Worm (Caenorhabditis elegans) whole organism, L4 larva: ENCODE measurements around the gene unc-105.
A peak's percentile ranks its signal among the peaks of the same experiment; 100 is the strongest.

Source experiments
- D1046.2 ChIP-seq: fragments of 200-800 bp; sonication (Bioruptor generic); IDR thresholded peaks from 2 replicates; pipeline ENCODE4 v1.3.6; 2022; ENCODE audit warnings: missing genetic modification characterization, missing compliant biosample characterization
- ZK546.5 ChIP-seq, 2 experiments: sonication (generic microtip); optimal IDR thresholded peaks; 2 replicates each; lab custom pipeline; 2017; ENCODE audit warnings: missing biosample characterization in 2 of 2, missing genetic modification characterization in 2 of 2
- aha-1 ChIP-seq: fragments of 150-350 bp; peaks from one replicate; lab custom pipeline; 2014; ENCODE audit warnings: missing biosample characterization, missing genetic modification characterization
- aly-2 ChIP-seq: sonication (generic microtip); optimal IDR thresholded peaks from 2 replicates; lab custom pipeline; 2018; ENCODE audit warnings: missing biosample characterization, missing genetic modification characterization
- ceh-20 ChIP-seq: fragments of 200-800 bp; sonication (Bioruptor generic); IDR thresholded peaks from 2 replicates; pipeline ENCODE4 v1.3.6; 2022; ENCODE audit warnings: missing genetic modification reagents, missing genetic modification characterization, missing compliant biosample characterization
- ceh-32 ChIP-seq: sonication (generic microtip); optimal IDR thresholded peaks from 2 replicates; lab custom pipeline; 2016; ENCODE audit warnings: mild to moderate bottlenecking, missing genetic modification characterization, missing compliant biosample characterization; ENCODE audit not compliant: poor library complexity
- ces-1 ChIP-seq: fragments of 150-350 bp; sonication (generic microtip); optimal IDR thresholded peaks from 4 replicates; lab custom pipeline; 2014; ENCODE audit warnings: missing biosample characterization, missing genetic modification reagents, missing genetic modification characterization
- cey-2 ChIP-seq: sonication (generic microtip); optimal IDR thresholded peaks from 3 replicates; lab custom pipeline; 2017; ENCODE audit warnings: missing genetic modification characterization, mild to moderate bottlenecking, missing compliant biosample characterization, antibody characterized with exemption, borderline replicate concordance; ENCODE audit not compliant: insufficient read depth
- ctbp-1 ChIP-seq: fragments of 200-800 bp; sonication (Bioruptor generic); IDR thresholded peaks from 2 replicates; pipeline ENCODE4 v1.3.6; 2022; ENCODE audit warnings: missing genetic modification reagents, missing genetic modification characterization, missing compliant biosample characterization
- daf-16 ChIP-seq, 3 experiments: sonication (generic microtip); optimal IDR thresholded peaks; 2 replicates each; lab custom pipeline; 2016 to 2017; ENCODE audit warnings: missing genetic modification characterization in 3 of 3, missing genetic modification reagents in 3 of 3, mild to moderate bottlenecking in 2 of 3, missing compliant biosample characterization in 2 of 3, missing biosample characterization in 1 of 3, moderate library complexity in 1 of 3
- dpl-1 ChIP-seq: fragments of 150-350 bp; optimal IDR thresholded peaks from 2 replicates; lab custom pipeline; 2014; ENCODE audit warnings: missing biosample characterization, missing genetic modification reagents, missing genetic modification characterization
- egl-27 ChIP-seq: sonication (generic microtip); optimal IDR thresholded peaks from 3 replicates; lab custom pipeline; 2017; ENCODE audit warnings: missing biosample characterization, missing genetic modification reagents, missing genetic modification characterization
- egl-43 ChIP-seq: fragments of 200-800 bp; sonication (Bioruptor generic); IDR thresholded peaks from 2 replicates; pipeline ENCODE4 v1.3.6; 2022; ENCODE audit warnings: missing genetic modification reagents, missing genetic modification characterization, missing compliant biosample characterization
- fkh-10 ChIP-seq: fragments of 150-350 bp; optimal IDR thresholded peaks from 2 replicates; lab custom pipeline; 2014; ENCODE audit warnings: missing biosample characterization, missing genetic modification reagents, missing genetic modification characterization
- gei-8 ChIP-seq: fragments of 200-800 bp; sonication (Bioruptor generic); optimal IDR thresholded peaks from 2 replicates; lab custom pipeline; 2018; ENCODE audit warnings: mild to moderate bottlenecking, missing genetic modification characterization, missing compliant biosample characterization
- hif-1 ChIP-seq, 2 experiments: sonication (generic microtip); optimal IDR thresholded peaks; 2 replicates each; lab custom pipeline; 2016 to 2017; ENCODE audit warnings: missing compliant biosample characterization in 2 of 2, missing genetic modification characterization in 2 of 2, missing genetic modification reagents in 2 of 2, missing genotype in 2 of 2, mild to moderate bottlenecking in 1 of 2
- hlh-11 ChIP-seq: fragments of 200-800 bp; sonication (Bioruptor generic); optimal IDR thresholded peaks from 2 replicates; lab custom pipeline; 2018; ENCODE audit warnings: mild to moderate bottlenecking, missing genetic modification characterization, missing compliant biosample characterization
- hlh-30 ChIP-seq: sonication (generic microtip); optimal IDR thresholded peaks from 2 replicates; lab custom pipeline; 2017; ENCODE audit warnings: antibody characterized with exemption, mild to moderate bottlenecking, missing genetic modification characterization, missing compliant biosample characterization; ENCODE audit not compliant: insufficient read depth
- hmg-1.1 ChIP-seq: fragments of 200-800 bp; sonication (Bioruptor generic); IDR thresholded peaks from 2 replicates; pipeline ENCODE4 v1.3.6; 2022; ENCODE audit warnings: missing genetic modification reagents, missing genetic modification characterization, missing compliant biosample characterization
- lin-1 ChIP-seq: fragments of 200-800 bp; sonication (Bioruptor generic); IDR thresholded peaks from 2 replicates; pipeline ENCODE4 v1.3.6; 2022; ENCODE audit warnings: missing genetic modification reagents, missing genetic modification characterization, missing compliant biosample characterization
- lin-38 ChIP-seq: fragments of 200-800 bp; sonication (Bioruptor generic); IDR thresholded peaks from 2 replicates; pipeline ENCODE4 v1.3.6; 2022; ENCODE audit warnings: missing genetic modification reagents, missing genetic modification characterization, missing compliant biosample characterization
- lsy-2 ChIP-seq, 2 experiments: fragments of 150-350 bp in 1 of 2; sonication (generic microtip) in 1 of 2; optimal IDR thresholded peaks; 2 replicates each; lab custom pipeline; 2014 to 2017; ENCODE audit warnings: missing biosample characterization in 2 of 2, missing genetic modification characterization in 2 of 2
- mep-1 ChIP-seq: fragments of 150-350 bp; sonication (generic microtip); optimal IDR thresholded peaks from 3 replicates; lab custom pipeline; 2014; ENCODE audit warnings: missing biosample characterization, missing genetic modification characterization
- mes-2 ChIP-seq: sonication (generic microtip); optimal IDR thresholded peaks from 2 replicates; lab custom pipeline; 2016; ENCODE audit warnings: missing genotype, mild to moderate bottlenecking, missing genetic modification characterization, missing compliant biosample characterization; ENCODE audit not compliant: poor library complexity, severe bottlenecking
- mxl-3 ChIP-seq: fragments of 200-800 bp; sonication (Bioruptor generic); optimal IDR thresholded peaks from 2 replicates; lab custom pipeline; 2018; ENCODE audit warnings: mild to moderate bottlenecking, missing genetic modification characterization, missing compliant biosample characterization
- nhr-102 ChIP-seq: sonication (generic microtip); optimal IDR thresholded peaks from 2 replicates; lab custom pipeline; 2016; ENCODE audit warnings: mild to moderate bottlenecking, missing genetic modification characterization, moderate library complexity, missing compliant biosample characterization
- nhr-11 ChIP-seq: fragments of 150-350 bp; optimal IDR thresholded peaks from 2 replicates; lab custom pipeline; 2014; ENCODE audit warnings: missing biosample characterization, missing genetic modification characterization
- nhr-25 ChIP-seq: sonication (generic microtip); optimal IDR thresholded peaks from 2 replicates; lab custom pipeline; 2017; ENCODE audit warnings: missing genetic modification characterization, mild to moderate bottlenecking, missing compliant biosample characterization, antibody characterized with exemption, moderate library complexity, borderline replicate concordance; ENCODE audit not compliant: insufficient read depth
- nhr-48 ChIP-seq: sonication (generic microtip); optimal IDR thresholded peaks from 2 replicates; lab custom pipeline; 2016; ENCODE audit warnings: mild to moderate bottlenecking, missing genetic modification characterization, missing compliant biosample characterization
- nhr-77 ChIP-seq: fragments of 150-350 bp; optimal IDR thresholded peaks from 2 replicates; lab custom pipeline; 2014; ENCODE audit warnings: missing biosample characterization, missing genetic modification characterization
- pha-4 ChIP-seq, 2 experiments: fragments of 150-350 bp in 1 of 2; fragments of 200-800 bp in 1 of 2; sonication (Bioruptor generic) in 1 of 2; IDR thresholded peaks in 1 of 2; optimal IDR thresholded peaks in 1 of 2; 2 replicates each; pipeline versions ENCODE4 v1.3.6 to Lab custom; 2014 to 2022; ENCODE audit warnings: missing genetic modification characterization in 2 of 2, missing genetic modification reagents in 2 of 2, missing biosample characterization in 1 of 2, missing compliant biosample characterization in 1 of 2
- pqm-1 ChIP-seq: sonication (generic microtip); optimal IDR thresholded peaks from 2 replicates; lab custom pipeline; 2017; ENCODE audit warnings: missing biosample characterization, missing genetic modification characterization
- set-16 ChIP-seq: fragments of 200-800 bp; sonication (Bioruptor generic); IDR thresholded peaks from 2 replicates; pipeline ENCODE4 v1.3.6; 2022; ENCODE audit warnings: missing genetic modification reagents, missing genetic modification characterization, missing compliant biosample characterization
- skn-1 ChIP-seq: fragments of 150-350 bp; optimal IDR thresholded peaks from 2 replicates; lab custom pipeline; 2014; ENCODE audit warnings: missing biosample characterization, missing genetic modification characterization
- spr-1 ChIP-seq: sonication (generic microtip); optimal IDR thresholded peaks from 2 replicates; lab custom pipeline; 2016; ENCODE audit warnings: mild to moderate bottlenecking, missing genetic modification characterization, missing compliant biosample characterization
- spr-3 ChIP-seq: fragments of 200-800 bp; sonication (Bioruptor generic); optimal IDR thresholded peaks from 2 replicates; lab custom pipeline; 2018; ENCODE audit warnings: mild to moderate bottlenecking, missing genetic modification characterization, missing compliant biosample characterization
- unc-130 ChIP-seq: sonication (generic microtip); optimal IDR thresholded peaks from 2 replicates; lab custom pipeline; 2016; ENCODE audit warnings: missing genetic modification reagents, missing genetic modification characterization, missing compliant biosample characterization
- unc-62 ChIP-seq, 3 experiments: fragments of 150-350 bp in 1 of 3; sonication (generic microtip); optimal IDR thresholded peaks in 2 of 3; peaks in 1 of 3; 1 replicate in 1 of 3; 2 replicates in 2 of 3; lab custom pipeline; 2014 to 2017; ENCODE audit warnings: missing biosample characterization in 3 of 3, missing genetic modification characterization in 3 of 3, missing genetic modification reagents in 3 of 3, missing genotype in 1 of 3
- zag-1 ChIP-seq: fragments of 150-350 bp; optimal IDR thresholded peaks from 2 replicates; lab custom pipeline; 2014; ENCODE audit warnings: missing biosample characterization, missing genetic modification characterization

Gene unc-105

ce11 chrII:8131413-8131966 is 15.2 kb downstream of the unc-105 start (continued):
- peak; percentile 16 for TF ChIP-seq nhr-77 (tag; lab: Kevin White, UChicago)
- TF ChIP-seq lin-38 (GFP tag; lab: Robert Waterston, UW), result peak; percentile 32; the same call in 1 of the 2 replicates
- TF ChIP-seq hlh-11 (tag; lab: Kevin White, UChicago), result peak; percentile 49
- TF ChIP-seq aha-1 (tag; lab: Kevin White, UChicago), result peak; percentile 97
- TF ChIP-seq set-16 (GFP tag; lab: Robert Waterston, UW), result peak; percentile 69
- TF ChIP-seq spr-1, result peak; percentile 31
- TF ChIP-seq mep-1, result peak; percentile 25
- TF ChIP-seq hlh-30, result peak; percentile 54
- TF ChIP-seq D1046.2, result 0 out of 2 replicates have a peak, but pooled peaks have one; percentile 57
- TF ChIP-seq lsy-2 (tag; optimal IDR thresholded peaks at IDR 0.05; lab: Kevin White, UChicago), result peak; percentile 46 to 78
- TF ChIP-seq daf-16 (GFP tag; optimal IDR thresholded peaks at IDR 0.05; lab: Kevin White, UChicago), result peak in 1 of 2 experiments; percentile 43
- no peak for TF ChIP-seq daf-16 (tag; optimal IDR thresholded peaks at IDR 0.05; lab: Kevin White, UChicago)
- TF ChIP-seq egl-27 (tag; lab: Kevin White, UChicago), result no peak
- TF ChIP-seq pqm-1 (tag; lab: Kevin White, UChicago), result no peak
- TF ChIP-seq nhr-11 (tag; lab: Kevin White, UChicago), result peak; percentile 73
- TF ChIP-seq ZK546.5 (tag; optimal IDR thresholded peaks at IDR 0.05; lab: Kevin White, UChicago), result no peak
- TF ChIP-seq fkh-10, result peak; percentile 67

- TF ChIP-seq nhr-48 (tag; lab: Kevin White, UChicago) (no peak), ces-1 (no peak), lin-38 (GFP tag; lab: Robert Waterston, UW) (no peak), unc-62 (GFP tag; optimal IDR thresholded peaks at IDR 0.05 in 1 of 2; lab: Kevin White, UChicago) (peak in 1 of 2 experiments; percentile 94), unc-62 (tag; optimal IDR thresholded peaks at IDR 0.05; lab: Kevin White, UChicago) (no peak), gei-8 (GFP tag; lab: Kevin White, UChicago) (no peak)
Measured at ce11 chrII:8135953-8136352, 19.7 kb downstream of the unc-105 start.

ce11 chrII:8136818-8137217 is 20.6 kb downstream of the unc-105 start, which contains the start of gene ctns-1:
TSS of gene ctns-1 (minus strand) at chrII:8136918.
- no peak for TF ChIP-seq lsy-2 (tag; optimal IDR thresholded peaks at IDR 0.05; lab: Kevin White, UChicago)
- TF ChIP-seq zag-1 (tag; lab: Kevin White, UChicago), result no peak
- TF ChIP-seq ctbp-1, result no peak
- no peak for TF ChIP-seq dpl-1 (GFP tag; lab: Kevin White, UChicago)
- no peak for TF ChIP-seq nhr-25 (tag; lab: Kevin White, UChicago)
- no peak for TF ChIP-seq daf-16 (GFP tag; optimal IDR thresholded peaks at IDR 0.05; lab: Kevin White, UChicago)
- peak; percentile 54 for TF ChIP-seq daf-16 (tag; optimal IDR thresholded peaks at IDR 0.05; lab: Kevin White, UChicago)
- peak; percentile 10; the same call in 1 of the 2 replicates for TF ChIP-seq lin-38 (GFP tag; lab: Robert Waterston, UW)
- TF ChIP-seq mes-2 (tag; lab: Kevin White, UChicago), result peak; percentile 8

- TF ChIP-seq nhr-48 (tag; lab: Kevin White, UChicago), result no peak
- peak; percentile 74 for TF ChIP-seq lin-38 (GFP tag; lab: Robert Waterston, UW)
- TF ChIP-seq egl-43 (GFP tag; lab: Robert Waterston, UW), result no peak
- TF ChIP-seq mxl-3 (GFP tag; lab: Kevin White, UChicago), result no peak
- peak; percentile 30 for TF ChIP-seq mep-1
- no peak for TF ChIP-seq fkh-10
- TF ChIP-seq lin-1 (GFP tag; lab: Robert Waterston, UW), result no peak
- no peak for TF ChIP-seq cey-2
- TF ChIP-seq aha-1 (tag; lab: Kevin White, UChicago), result peak; percentile 41
- TF ChIP-seq spr-3, result no peak
- no peak for TF ChIP-seq skn-1
- no peak for TF ChIP-seq aly-2 (tag; lab: Kevin White, UChicago)
- TF ChIP-seq mes-2 (tag; lab: Kevin White, UChicago), result peak; percentile 43
- no peak for TF ChIP-seq pha-4 (GFP tag; IDR thresholded peaks at IDR 0.05; lab: Robert Waterston, UW)
- no peak for TF ChIP-seq pha-4 (tag; optimal IDR thresholded peaks at IDR 0.05; lab: Kevin White, UChicago)
- peak; percentile 41 for TF ChIP-seq dpl-1 (GFP tag; lab: Kevin White, UChicago)
- TF ChIP-seq zag-1 (tag; lab: Kevin White, UChicago), result no peak
- peak in 1 of 2 experiments; percentile 59 for TF ChIP-seq lsy-2 (tag; optimal IDR thresholded peaks at IDR 0.05; lab: Kevin White, UChicago)
- TF ChIP-seq nhr-102 (tag; lab: Kevin White, UChicago), result no peak
- TF ChIP-seq unc-130 (GFP tag; lab: Kevin White, UChicago), result peak; percentile 32
- peak in 1 of 2 experiments; percentile 67 for TF ChIP-seq hif-1 (tag; optimal IDR thresholded peaks at IDR 0.05; lab: Kevin White, UChicago)
- no peak for TF ChIP-seq ceh-32 (tag; lab: Kevin White, UChicago)
- peak; percentile 44; the same call in 1 of the 2 replicates for TF ChIP-seq hmg-1.1 (GFP tag; lab: Robert Waterston, UW)
- TF ChIP-seq ceh-20 (GFP tag; lab: Robert Waterston, UW), result no peak
Measured at ce11 chrII:8137379-8137778, 21.1 kb downstream of the unc-105 start.
